Fruit fly (Drosophila melanogaster): ENCODE data around the gene Axn.

Gene Axn

DNA sequence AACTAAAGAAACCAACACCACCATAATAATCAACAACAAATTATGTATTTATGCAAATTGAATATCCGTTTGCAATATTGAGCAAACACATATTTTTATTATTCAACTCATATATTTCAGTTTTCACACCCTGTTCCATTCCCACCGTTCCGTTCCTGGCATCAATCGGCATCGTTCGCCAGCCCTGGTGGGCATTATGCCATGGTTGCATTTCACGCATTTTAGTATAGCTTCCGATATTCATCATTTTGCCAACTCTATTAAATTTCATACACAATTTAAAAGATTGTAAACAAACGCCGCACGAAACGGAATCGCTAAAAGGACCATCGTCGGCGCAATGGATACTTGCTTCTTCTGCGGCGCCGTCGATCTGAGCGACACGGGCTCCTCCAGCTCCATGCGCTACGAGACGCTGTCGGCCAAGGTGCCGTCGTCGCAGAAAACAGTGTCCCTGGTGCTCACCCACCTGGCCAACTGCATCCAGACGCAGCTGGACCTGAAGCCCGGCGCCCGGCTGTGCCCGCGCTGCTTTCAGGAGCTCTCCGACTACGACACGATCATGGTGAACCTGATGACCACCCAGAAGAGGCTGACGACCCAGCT lies 20.6 kb downstream of the Axn start, which contains the start of gene Sry-delta (continued):
- TF ChIP-seq Eip74EF (GFP tag; optimal IDR thresholded peaks at IDR 0.05), result no peak
- TF ChIP-seq YL-1 (GFP tag; optimal IDR thresholded peaks at IDR 0.05), result peak; percentile 98
- peak; percentile 50; the same call in 1 of the 3 replicates for TF ChIP-seq CG7357 (GFP tag; IDR thresholded peaks at IDR 0.05)
- TF ChIP-seq exex (tag; optimal IDR thresholded peaks at IDR 0.05), result no peak
- TF ChIP-seq gcm (GFP tag; optimal IDR thresholded peaks at IDR 0.05), result peak; percentile 24
- peak; percentile 58; the same call in 1 of the 3 replicates for TF ChIP-seq Mrtf (GFP tag; IDR thresholded peaks at IDR 0.05)
- TF ChIP-seq nerfin-1 (tag; optimal IDR thresholded peaks at IDR 0.05), result peak; percentile 64
- no peak for TF ChIP-seq D19A (tag; optimal IDR thresholded peaks at IDR 0.05)
- TF ChIP-seq CG11504 (tag; optimal IDR thresholded peaks at IDR 0.05), result no peak
- TF ChIP-seq Tbp (GFP tag; optimal IDR thresholded peaks at IDR 0.05), result peak; percentile 47
- TF ChIP-seq crc (GFP tag; optimal IDR thresholded peaks at IDR 0.05), result peak; percentile 64
- TF ChIP-seq Mes4 (GFP tag; optimal IDR thresholded peaks at IDR 0.05), result peak; percentile 61
- TF ChIP-seq bowl (GFP tag; IDR thresholded peaks at IDR 0.05), result 0 out of 2 replicates have a peak, but pooled peaks have one; percentile 25
- peak; percentile 55; the same call in 2 of the 3 replicates for TF ChIP-seq CG2889 (GFP tag; IDR thresholded peaks at IDR 0.05)
- peak; percentile 27 for TF ChIP-seq CG10274 (GFP tag; optimal IDR thresholded peaks at IDR 0.05)
- TF ChIP-seq CG9215 (GFP tag; IDR thresholded peaks at IDR 0.05), result peak; percentile 75
- peak; percentile 76 for TF ChIP-seq Meics (GFP tag; optimal IDR thresholded peaks at IDR 0.05)
- TF ChIP-seq CG4730 (GFP tag; IDR thresholded peaks at IDR 0.05), result peak; percentile 62
- TF ChIP-seq CG2129 (GFP tag; IDR thresholded peaks at IDR 0.05; ENCODE audit: partially characterized antibody), result peak; percentile 56
- peak; percentile 57 for TF ChIP-seq CG4328 (GFP tag; optimal IDR thresholded peaks at IDR 0.05)
- peak; percentile 93 for TF ChIP-seq lilli (GFP tag; optimal IDR thresholded peaks at IDR 0.05)
- no peak for TF ChIP-seq wor (GFP tag; IDR thresholded peaks at IDR 0.05)
- no peak for TF ChIP-seq CG31365 (tag; optimal IDR thresholded peaks at IDR 0.05)
- peak; percentile 81 for TF ChIP-seq amos (GFP tag; IDR thresholded peaks at IDR 0.05; ENCODE audit: partially characterized antibody)
- TF ChIP-seq trem (tag; optimal IDR thresholded peaks at IDR 0.05), result peak; percentile 83
- peak; percentile 52 for TF ChIP-seq gfzf (GFP tag; optimal IDR thresholded peaks at IDR 0.05)
- no peak for TF ChIP-seq CG3407 (GFP tag; optimal IDR thresholded peaks at IDR 0.05)
- TF ChIP-seq tgo (GFP tag; IDR thresholded peaks at IDR 0.05), result peak; percentile 75
- peak; percentile 70 for TF ChIP-seq nom (GFP tag; optimal IDR thresholded peaks at IDR 0.05)
- no peak for TF ChIP-seq Doc2 (GFP tag; IDR thresholded peaks at IDR 0.05)
- peak; percentile 65; the same call in 2 of the 3 replicates for TF ChIP-seq Doc3 (GFP tag; IDR thresholded peaks at IDR 0.05; ENCODE audit: partially characterized antibody)
- TF ChIP-seq Ets65A (GFP tag), result peak; percentile 99
- TF ChIP-seq CG1602 (GFP tag; optimal IDR thresholded peaks at IDR 0.05), result peak; percentile 74
- TF ChIP-seq CG15011 (GFP tag; optimal IDR thresholded peaks at IDR 0.05), result no peak
- TF ChIP-seq lov (optimal IDR thresholded peaks at IDR 0.05), result no peak
- peak; percentile 64; the same call in 2 of the 3 replicates for TF ChIP-seq lov (GFP tag; IDR thresholded peaks at IDR 0.05)
- peak; percentile 60 for TF ChIP-seq CG3163 (GFP tag; optimal IDR thresholded peaks at IDR 0.05)
- peak; percentile 53 for TF ChIP-seq CG18476 (GFP tag; optimal IDR thresholded peaks at IDR 0.05)
- peak; percentile 70 for TF ChIP-seq CG11398 (GFP tag; optimal IDR thresholded peaks at IDR 0.05)
- TF ChIP-seq CG2116 (GFP tag; optimal IDR thresholded peaks at IDR 0.05), result peak; percentile 100
- TF ChIP-seq CG3995 (GFP tag; optimal IDR thresholded peaks at IDR 0.05), result peak; percentile 69
- no peak for TF ChIP-seq jing (GFP tag; optimal IDR thresholded peaks at IDR 0.05)
- 0 out of 2 replicates have a peak, but pooled peaks have one; percentile 2 for TF ChIP-seq Ravus (GFP tag; IDR thresholded peaks at IDR 0.05)
- TF ChIP-seq CG18764 (GFP tag; optimal IDR thresholded peaks at IDR 0.05), result peak; percentile 80
- TF ChIP-seq cad (GFP tag; optimal IDR thresholded peaks at IDR 0.05), result peak; percentile 54
- peak; percentile 96 for TF ChIP-seq row (GFP tag; IDR thresholded peaks at IDR 0.05)
- TF ChIP-seq BtbVII (GFP tag; optimal IDR thresholded peaks at IDR 0.05), result peak; percentile 19
- peak; percentile 67 for TF ChIP-seq CG10462 (GFP tag; optimal IDR thresholded peaks at IDR 0.05)
- peak; percentile 52 for TF ChIP-seq CG33557 (GFP tag; optimal IDR thresholded peaks at IDR 0.05)
- peak; percentile 92 for TF ChIP-seq CG9876 (GFP tag; optimal IDR thresholded peaks at IDR 0.05)

All from whole organism, embryonic.